Fruit fly (Drosophila melanogaster): ENCODE data around the gene Mesh1.
A peak's percentile ranks its signal among the peaks of the same experiment; 100 is the strongest.

The Mesh1 gene

DNA sequence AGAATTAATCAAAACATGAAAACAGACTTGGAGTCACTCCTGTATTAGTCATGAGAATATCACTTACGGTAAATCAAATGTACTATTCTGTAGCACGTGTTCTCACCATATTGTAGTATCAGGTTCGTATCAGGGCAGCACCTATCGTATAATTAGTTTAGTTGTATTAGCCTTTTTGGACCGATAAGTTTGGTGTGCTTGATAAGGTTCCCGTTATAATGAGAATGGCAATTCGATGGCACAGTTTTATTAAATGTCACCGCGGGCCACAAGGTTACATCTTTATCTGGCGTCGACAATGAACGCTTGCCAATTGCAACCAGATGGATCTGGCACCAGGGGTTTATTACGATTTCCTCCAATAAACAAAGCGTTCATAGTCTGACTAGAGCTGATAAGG, 43.6 kb downstream of the Mesh1 start:
- TF ChIP-seq pad (GFP tag; optimal IDR thresholded peaks at IDR 0.05) (no peak), toe (GFP tag; optimal IDR thresholded peaks at IDR 0.05) (no peak), Mnt (GFP tag; optimal IDR thresholded peaks at IDR 0.05) (peak; percentile 12), CG5204 (GFP tag; optimal IDR thresholded peaks at IDR 0.05) (no peak), CG14711 (tag; optimal IDR thresholded peaks at IDR 0.05) (no peak), tj (GFP tag; optimal IDR thresholded peaks at IDR 0.05) (no peak), bab1 (GFP tag; optimal IDR thresholded peaks at IDR 0.05) (no peak), CG33017 (tag; optimal IDR thresholded peaks at IDR 0.05) (no peak), ovo (GFP tag; optimal IDR thresholded peaks at IDR 0.05) (no peak), CG11617 (GFP tag; optimal IDR thresholded peaks at IDR 0.05) (no peak), CG1620 (GFP tag; optimal IDR thresholded peaks at IDR 0.05) (no peak), kay (GFP tag; ENCODE audit: borderline replicate concordance) (no peak), CG12768 (GFP tag; optimal IDR thresholded peaks at IDR 0.05) (no peak), Clk (GFP tag; optimal IDR thresholded peaks at IDR 0.05) (no peak), cic (GFP tag; optimal IDR thresholded peaks at IDR 0.05) (peak; percentile 89)

dm6 chr3R:29157418-29158398, 44.6 kb downstream of the Mesh1 start, which contains the start of gene rdog:
TSS of gene rdog (plus strand) at chr3R:29158122.
- peak; percentile 63 for TF ChIP-seq CG14711 (tag; optimal IDR thresholded peaks at IDR 0.05)
- peak; percentile 53 for TF ChIP-seq Clk (GFP tag; optimal IDR thresholded peaks at IDR 0.05)
- TF ChIP-seq CG11617 (GFP tag; optimal IDR thresholded peaks at IDR 0.05) = peak; percentile 92
- peak; percentile 59 for TF ChIP-seq tj (GFP tag; optimal IDR thresholded peaks at IDR 0.05)
- TF ChIP-seq cic (GFP tag; optimal IDR thresholded peaks at IDR 0.05) = peak; percentile 74
- TF ChIP-seq CG7101 (tag; optimal IDR thresholded peaks at IDR 0.05) = peak; percentile 80
- TF ChIP-seq CG7045 (GFP tag; optimal IDR thresholded peaks at IDR 0.05) = peak; percentile 82
- TF ChIP-seq CG1620 (GFP tag; optimal IDR thresholded peaks at IDR 0.05) = peak; percentile 62
- peak; percentile 86 for TF ChIP-seq CG12768 (GFP tag; optimal IDR thresholded peaks at IDR 0.05)
- TF ChIP-seq Hr96 (GFP tag; optimal IDR thresholded peaks at IDR 0.05) = peak; percentile 89
- TF ChIP-seq Crg-1 (GFP tag; optimal IDR thresholded peaks at IDR 0.05) = peak; percentile 65
- peak in 1 of 2 experiments; percentile 10 for TF ChIP-seq cnc (optimal IDR thresholded peaks at IDR 0.05)
- peak; percentile 73 for TF ChIP-seq pad (GFP tag; optimal IDR thresholded peaks at IDR 0.05)
- TF ChIP-seq CG33017 (tag; optimal IDR thresholded peaks at IDR 0.05) = peak; percentile 77
- TF ChIP-seq CG5204 (GFP tag; optimal IDR thresholded peaks at IDR 0.05) = no peak
- TF ChIP-seq ovo (GFP tag; optimal IDR thresholded peaks at IDR 0.05) = peak; percentile 97
- no peak for TF ChIP-seq toe (GFP tag; optimal IDR thresholded peaks at IDR 0.05)
- peak; percentile 80 for TF ChIP-seq bab1 (GFP tag; optimal IDR thresholded peaks at IDR 0.05)
- TF ChIP-seq Mnt (GFP tag; optimal IDR thresholded peaks at IDR 0.05) = peak; percentile 71
- TF ChIP-seq kay (GFP tag; ENCODE audit: borderline replicate concordance) = no peak

- peak; percentile 77 for TF ChIP-seq Crg-1 (GFP tag; optimal IDR thresholded peaks at IDR 0.05)
- TF ChIP-seq toe (GFP tag; optimal IDR thresholded peaks at IDR 0.05) = no peak
- peak; percentile 6 for TF ChIP-seq ovo (GFP tag; optimal IDR thresholded peaks at IDR 0.05)
- TF ChIP-seq CG11617 (GFP tag; optimal IDR thresholded peaks at IDR 0.05) = peak; percentile 61
- TF ChIP-seq cnc (optimal IDR thresholded peaks at IDR 0.05) = peak; percentile 94 to 96
- peak; percentile 21 for TF ChIP-seq tj (GFP tag; optimal IDR thresholded peaks at IDR 0.05)
- TF ChIP-seq cic (GFP tag; optimal IDR thresholded peaks at IDR 0.05) = peak; percentile 47
- TF ChIP-seq pad (GFP tag; optimal IDR thresholded peaks at IDR 0.05) = peak; percentile 72
- TF ChIP-seq CG5204 (GFP tag; optimal IDR thresholded peaks at IDR 0.05) = no peak
- peak; percentile 63 for TF ChIP-seq CG12768 (GFP tag; optimal IDR thresholded peaks at IDR 0.05)
- TF ChIP-seq CG7101 (tag; optimal IDR thresholded peaks at IDR 0.05) = peak; percentile 74
- TF ChIP-seq bab1 (GFP tag; optimal IDR thresholded peaks at IDR 0.05) = peak; percentile 88
- peak; percentile 22 for TF ChIP-seq CG7045 (GFP tag; optimal IDR thresholded peaks at IDR 0.05)
- TF ChIP-seq Hr96 (GFP tag; optimal IDR thresholded peaks at IDR 0.05) = peak; percentile 75
- TF ChIP-seq kay (GFP tag; ENCODE audit: borderline replicate concordance) = no peak
- peak; percentile 77 for TF ChIP-seq Mnt (GFP tag; optimal IDR thresholded peaks at IDR 0.05)
- peak; percentile 73 for TF ChIP-seq CG14711 (tag; optimal IDR thresholded peaks at IDR 0.05)
- peak; percentile 62 for TF ChIP-seq CG1620 (GFP tag; optimal IDR thresholded peaks at IDR 0.05)
- peak; percentile 61 for TF ChIP-seq Clk (GFP tag; optimal IDR thresholded peaks at IDR 0.05)
- peak; percentile 42 for TF ChIP-seq CG33017 (tag; optimal IDR thresholded peaks at IDR 0.05)
Observed at dm6 chr3R:29153197-29153644, 49.1 kb downstream of the Mesh1 start, which contains the start of the genes Slbp and Rpn2. TSS of gene Slbp (minus strand) at chr3R:29153266. TSS of gene Rpn2 (plus strand) at chr3R:29153524.
